Worm (Caenorhabditis elegans) whole organism, L4 larva: ENCODE measurements around the gene fbxa-152.

Experiments used
- aly-2 ChIP-seq: sonication (generic microtip); optimal IDR thresholded peaks from 2 replicates; lab custom pipeline; 2018; ENCODE audit warnings: missing biosample characterization, missing genetic modification characterization
- ama-1 ChIP-seq: fragments of 150-350 bp; optimal IDR thresholded peaks from 2 replicates; lab custom pipeline; 2014; ENCODE audit warnings: inconsistent platforms, mixed read lengths
- dpl-1 ChIP-seq: fragments of 150-350 bp; optimal IDR thresholded peaks from 2 replicates; lab custom pipeline; 2014; ENCODE audit warnings: missing biosample characterization, missing genetic modification reagents, missing genetic modification characterization
- fkh-10 ChIP-seq: fragments of 150-350 bp; optimal IDR thresholded peaks from 2 replicates; lab custom pipeline; 2014; ENCODE audit warnings: missing biosample characterization, missing genetic modification reagents, missing genetic modification characterization
- lin-15B ChIP-seq: fragments of 150-350 bp; sonication (generic microtip); optimal IDR thresholded peaks from 3 replicates; lab custom pipeline; 2014; ENCODE audit warnings: missing biosample characterization, missing genetic modification characterization
- lin-39 ChIP-seq: fragments of 150-350 bp; optimal IDR thresholded peaks from 2 replicates; lab custom pipeline; 2014; ENCODE audit warnings: missing biosample characterization, missing genetic modification reagents, missing genetic modification characterization
- nhr-237 ChIP-seq: sonication (generic microtip); optimal IDR thresholded peaks from 2 replicates; lab custom pipeline; 2017; ENCODE audit warnings: missing biosample characterization, missing genetic modification characterization
- nhr-28 ChIP-seq: fragments of 150-350 bp; optimal IDR thresholded peaks from 2 replicates; lab custom pipeline; 2014; ENCODE audit warnings: missing biosample characterization, missing genetic modification characterization
- nhr-48 ChIP-seq: sonication (generic microtip); optimal IDR thresholded peaks from 2 replicates; lab custom pipeline; 2016; ENCODE audit warnings: mild to moderate bottlenecking, missing genetic modification characterization, missing compliant biosample characterization
- snpc-4 ChIP-seq: fragments of 150-350 bp; optimal IDR thresholded peaks from 2 replicates; lab custom pipeline; 2014; ENCODE audit warnings: missing biosample characterization, missing genetic modification characterization
- ztf-11 ChIP-seq: fragments of 150-350 bp; optimal IDR thresholded peaks from 2 replicates; lab custom pipeline; 2014; ENCODE audit warnings: missing biosample characterization, missing genetic modification characterization

- TF ChIP-seq dpl-1 (GFP tag; lab: Kevin White, UChicago) (no peak), fkh-10 (GFP tag; lab: Kevin White, UChicago) (no peak), nhr-28 (tag; lab: Kevin White, UChicago) (no peak), aly-2 (no peak), ama-1 (lab: Kevin White, UChicago) (no peak), lin-39 (no peak), ztf-11 (tag; lab: Kevin White, UChicago) (no peak), lin-15B (tag; lab: Kevin White, UChicago) (no peak), nhr-237 (no peak), nhr-48 (tag; lab: Kevin White, UChicago) (no peak), snpc-4 (tag; lab: Kevin White, UChicago) (no peak)
These were observed 43.1 kb downstream of the fbxa-152 start, which contains the start of gene acr-18 for ce11 chrV:15559047-15559446.
